Worm (Caenorhabditis elegans): ENCODE data around the gene nlp-35.

nlp-35 gene

DNA sequence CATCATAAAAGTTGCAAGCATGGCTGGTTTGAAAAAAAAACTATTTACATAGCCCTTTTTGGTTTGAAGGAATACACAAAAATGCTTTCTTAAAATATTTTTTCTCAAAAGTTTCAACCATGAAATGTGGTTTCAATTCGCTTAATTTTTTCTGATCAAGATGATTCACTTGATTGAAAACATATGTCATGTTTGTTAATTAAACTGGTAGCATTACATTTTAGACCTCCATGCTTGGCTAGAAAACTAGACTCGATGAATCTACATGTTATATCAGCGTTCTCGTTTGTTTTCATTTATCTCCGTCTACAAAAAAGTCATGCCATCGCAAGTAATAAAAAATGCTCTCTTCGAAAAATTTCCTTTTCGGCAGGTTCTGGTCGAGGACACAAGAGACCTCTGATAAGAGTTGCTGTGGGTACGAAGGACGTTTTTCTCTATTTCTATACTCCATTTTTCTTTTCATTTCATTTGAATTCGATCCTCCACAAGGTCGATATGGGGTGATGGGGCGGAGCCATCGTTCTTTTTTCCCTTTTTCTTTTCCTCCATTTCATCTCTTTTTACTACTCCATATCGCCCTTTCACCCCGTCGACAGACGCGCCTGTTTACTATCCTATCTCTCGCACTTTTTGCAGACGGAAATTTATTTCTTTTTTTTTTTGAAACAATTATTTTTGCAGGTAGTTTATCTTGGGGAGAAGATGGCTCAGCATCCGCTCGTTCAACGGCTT, 7.1 kb upstream of the nlp-35 start, which contains the start of gene elo-1:
elo-1 (plus strand) TSS at position 685 of the 735 bp plus-strand sequence.
- TF ChIP-seq nfya-1 (tag; optimal IDR thresholded peaks at IDR 0.05; ENCODE audit: insufficient read depth) = peak; percentile 29
- no peak for TF ChIP-seq nhr-237 (tag; optimal IDR thresholded peaks at IDR 0.05)
- TF ChIP-seq fos-1 (tag; optimal IDR thresholded peaks at IDR 0.05) = peak; percentile 19
- no peak for TF ChIP-seq nhr-12 (tag; optimal IDR thresholded peaks at IDR 0.05)
- no peak for TF ChIP-seq nhr-11 (tag; optimal IDR thresholded peaks at IDR 0.05)
- TF ChIP-seq pha-4 (tag; optimal IDR thresholded peaks at IDR 0.05) = peak; percentile 27
- no peak for TF ChIP-seq nhr-28 (tag; optimal IDR thresholded peaks at IDR 0.05)
- no peak for TF ChIP-seq fkh-10 (GFP tag; optimal IDR thresholded peaks at IDR 0.05)
- no peak for TF ChIP-seq nhr-25 (tag; optimal IDR thresholded peaks at IDR 0.05)
- no peak for TF ChIP-seq egl-5 (tag; optimal IDR thresholded peaks at IDR 0.05)
- no peak for TF ChIP-seq ceh-82 (tag; optimal IDR thresholded peaks at IDR 0.05)
- TF ChIP-seq R02D3.7 (tag; optimal IDR thresholded peaks at IDR 0.05) = no peak
- TF ChIP-seq ztf-4 (tag; optimal IDR thresholded peaks at IDR 0.05) = no peak
- no peak for TF ChIP-seq nhr-77 (tag; optimal IDR thresholded peaks at IDR 0.05)
- no peak for TF ChIP-seq ceh-16 (tag; optimal IDR thresholded peaks at IDR 0.05)
- no peak for TF ChIP-seq nhr-23 (tag; optimal IDR thresholded peaks at IDR 0.05)
- TF ChIP-seq ama-1 (optimal IDR thresholded peaks at IDR 0.05) = no peak
- no peak for TF ChIP-seq eor-1 (tag; optimal IDR thresholded peaks at IDR 0.05)
- TF ChIP-seq elt-2 (tag; optimal IDR thresholded peaks at IDR 0.05) = peak; percentile 95
- TF ChIP-seq snpc-4 (tag; optimal IDR thresholded peaks at IDR 0.05) = no peak
- no peak for TF ChIP-seq ZK546.5 (tag; optimal IDR thresholded peaks at IDR 0.05)
- no peak for TF ChIP-seq lsy-12 (tag; optimal IDR thresholded peaks at IDR 0.05)
- TF ChIP-seq ceh-28 (tag; optimal IDR thresholded peaks at IDR 0.05) = no peak
- no peak for TF ChIP-seq sea-2 (GFP tag; optimal IDR thresholded peaks at IDR 0.05)
- peak; percentile 82 for TF ChIP-seq pqm-1 (tag; optimal IDR thresholded peaks at IDR 0.05)
- no peak for TF ChIP-seq nhr-43 (tag; optimal IDR thresholded peaks at IDR 0.05; ENCODE audit: poor library complexity, severe bottlenecking)
- no peak for TF ChIP-seq lin-39 (tag; optimal IDR thresholded peaks at IDR 0.05)
- no peak for TF ChIP-seq elt-1 (tag; optimal IDR thresholded peaks at IDR 0.05)
- TF ChIP-seq mml-1 (tag; optimal IDR thresholded peaks at IDR 0.05) = no peak
- TF ChIP-seq unc-39 (tag; optimal IDR thresholded peaks at IDR 0.05) = no peak
- TF ChIP-seq hmg-11 (tag; optimal IDR thresholded peaks at IDR 0.05) = no peak
- no peak for TF ChIP-seq mdl-1 (tag; optimal IDR thresholded peaks at IDR 0.05)
- TF ChIP-seq zag-1 (tag; optimal IDR thresholded peaks at IDR 0.05) = no peak
- TF ChIP-seq fkh-2 (tag; optimal IDR thresholded peaks at IDR 0.05) = no peak
- no peak for TF ChIP-seq aly-2 (tag; optimal IDR thresholded peaks at IDR 0.05)
- TF ChIP-seq egl-27 (tag; optimal IDR thresholded peaks at IDR 0.05) = peak; percentile 30
- no peak for TF ChIP-seq nhr-67 (tag; optimal IDR thresholded peaks at IDR 0.05)
- TF ChIP-seq lin-15B (tag; optimal IDR thresholded peaks at IDR 0.05) = no peak
- peak; percentile 53 for TF ChIP-seq jun-1 (tag; optimal IDR thresholded peaks at IDR 0.05)
- TF ChIP-seq ceh-9 (tag; optimal IDR thresholded peaks at IDR 0.05) = no peak
- TF ChIP-seq daf-12 (tag; optimal IDR thresholded peaks at IDR 0.05) = no peak

ce11 chrIV:9524849-9525460, 6.2 kb upstream of the nlp-35 start, which contains the start of gene ndua-5:
Gene ndua-5 (minus strand): TSS chrIV:9524899.
- TF ChIP-seq unc-39 (tag; optimal IDR thresholded peaks at IDR 0.05) (no peak), nhr-237 (tag; optimal IDR thresholded peaks at IDR 0.05) (no peak), ztf-4 (tag; optimal IDR thresholded peaks at IDR 0.05) (no peak), elt-2 (tag; optimal IDR thresholded peaks at IDR 0.05) (no peak), nhr-23 (tag; optimal IDR thresholded peaks at IDR 0.05) (peak; percentile 12), zag-1 (tag; optimal IDR thresholded peaks at IDR 0.05) (no peak), mml-1 (tag; optimal IDR thresholded peaks at IDR 0.05) (no peak), lsy-12 (tag; optimal IDR thresholded peaks at IDR 0.05) (no peak), fos-1 (tag; optimal IDR thresholded peaks at IDR 0.05) (no peak), nhr-67 (tag; optimal IDR thresholded peaks at IDR 0.05) (no peak), fkh-2 (tag; optimal IDR thresholded peaks at IDR 0.05) (no peak), egl-5 (tag; optimal IDR thresholded peaks at IDR 0.05) (peak; percentile 23), pha-4 (tag; optimal IDR thresholded peaks at IDR 0.05) (peak; percentile 64), pqm-1 (tag; optimal IDR thresholded peaks at IDR 0.05) (no peak), ZK546.5 (tag; optimal IDR thresholded peaks at IDR 0.05) (no peak), ama-1 (optimal IDR thresholded peaks at IDR 0.05) (no peak), fkh-10 (GFP tag; optimal IDR thresholded peaks at IDR 0.05) (no peak), mdl-1 (tag; optimal IDR thresholded peaks at IDR 0.05) (no peak), nhr-11 (tag; optimal IDR thresholded peaks at IDR 0.05) (no peak), elt-1 (tag; optimal IDR thresholded peaks at IDR 0.05) (no peak), hmg-11 (tag; optimal IDR thresholded peaks at IDR 0.05) (peak; percentile 32), snpc-4 (tag; optimal IDR thresholded peaks at IDR 0.05) (peak; percentile 7), ceh-28 (tag; optimal IDR thresholded peaks at IDR 0.05) (no peak), nfya-1 (tag; optimal IDR thresholded peaks at IDR 0.05; ENCODE audit: insufficient read depth) (peak; percentile 55), ceh-82 (tag; optimal IDR thresholded peaks at IDR 0.05) (no peak), sea-2 (GFP tag; optimal IDR thresholded peaks at IDR 0.05) (no peak), nhr-77 (tag; optimal IDR thresholded peaks at IDR 0.05) (no peak), daf-12 (tag; optimal IDR thresholded peaks at IDR 0.05) (no peak), lin-15B (tag; optimal IDR thresholded peaks at IDR 0.05) (peak; percentile 59), nhr-43 (tag; optimal IDR thresholded peaks at IDR 0.05; ENCODE audit: poor library complexity, severe bottlenecking) (no peak), R02D3.7 (tag; optimal IDR thresholded peaks at IDR 0.05) (no peak), egl-27 (tag; optimal IDR thresholded peaks at IDR 0.05) (no peak), elt-3 (tag; optimal IDR thresholded peaks at IDR 0.05) (no peak), ceh-16 (tag; optimal IDR thresholded peaks at IDR 0.05) (no peak), jun-1 (tag; optimal IDR thresholded peaks at IDR 0.05) (no peak)

Measured in whole organism, L3 larva.